Fruit fly (Drosophila melanogaster): Measurements from ENCODE around the gene bel.

DNA sequence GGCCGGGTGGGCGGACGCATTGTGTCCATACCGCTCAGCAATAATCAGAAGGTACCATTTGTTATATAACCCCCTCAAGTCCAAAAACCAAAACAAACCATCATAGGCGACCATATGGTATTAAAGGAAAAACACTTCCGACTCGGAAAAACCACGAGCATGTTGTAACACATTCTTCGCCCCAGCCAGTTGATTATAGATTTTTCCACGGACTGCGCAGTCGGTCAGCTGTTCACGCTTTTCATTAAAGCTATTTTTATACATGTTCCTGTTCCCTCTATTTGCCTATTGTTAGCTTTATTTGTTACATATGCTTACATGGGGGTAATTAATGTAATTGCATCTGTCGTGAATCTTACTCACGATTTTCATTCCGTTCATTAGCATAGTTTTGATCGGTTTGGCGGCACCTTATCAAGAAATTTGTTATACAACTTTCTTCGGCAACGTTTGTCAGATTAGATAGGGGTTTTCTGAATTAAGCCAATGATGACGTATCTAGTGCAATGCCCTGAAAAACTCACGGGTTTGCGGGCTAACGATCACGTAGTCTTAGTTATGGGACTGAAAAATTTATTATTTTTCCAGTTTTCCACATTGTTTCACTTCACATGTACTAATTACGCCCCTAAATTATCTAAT is 4.3 kb upstream of the bel start:
- TF ChIP-seq Myc (optimal IDR thresholded peaks at IDR 0.05), result no peak
- TF ChIP-seq Abd-B (GFP tag; optimal IDR thresholded peaks at IDR 0.05), result no peak
- TF ChIP-seq dl (GFP tag; optimal IDR thresholded peaks at IDR 0.05; ENCODE audit: insufficient read depth in 1 of 2, partially characterized antibody in 2 of 2), result no peak
- no peak for TF ChIP-seq GATAd (GFP tag; optimal IDR thresholded peaks at IDR 0.05)
- TF ChIP-seq Dfd (GFP tag; optimal IDR thresholded peaks at IDR 0.05), result no peak
- no peak for TF ChIP-seq h (GFP tag; optimal IDR thresholded peaks at IDR 0.05)
- no peak for TF ChIP-seq pan (optimal IDR thresholded peaks at IDR 0.05)
- TF ChIP-seq Dif (GFP tag; optimal IDR thresholded peaks at IDR 0.05; ENCODE audit: partially characterized antibody), result no peak

All from whole organism, wandering third instar larva.